Fruit fly (Drosophila melanogaster) whole organism, embryonic: ENCODE data around the gene loj.
A peak's percentile ranks its signal among the peaks of the same experiment; 100 is the strongest.

Experiments
- Ada2b ChIP-seq: fragments of 200-800 bp; sonication (Bioruptor generic); IDR thresholded peaks from 2 replicates; pipeline ENCODE4 v1.3.6; 2022; ENCODE audit warnings: missing biosample characterization, missing genetic modification characterization
- Adf1 ChIP-seq: fragments of 200-800 bp; sonication (Bioruptor generic); IDR thresholded peaks from 2 replicates; pipeline ENCODE4 v1.3.6; 2022; ENCODE audit warnings: missing biosample characterization, missing genetic modification characterization
- Bgb ChIP-seq: fragments of 200-800 bp; sonication (Bioruptor generic); IDR thresholded peaks from 2 replicates; pipeline ENCODE4 v1.3.6; 2022; ENCODE audit warnings: missing biosample characterization, missing genetic modification characterization; ENCODE audit not compliant: partially characterized antibody
- CG10321 ChIP-seq: fragments of 200-800 bp; sonication (Bioruptor generic); IDR thresholded peaks from 2 replicates; pipeline ENCODE4 v1.3.6; 2022; ENCODE audit warnings: missing biosample characterization, missing genetic modification characterization
- CG10979 ChIP-seq: fragments of 200-800 bp; sonication (Bioruptor generic); optimal IDR thresholded peaks from 2 replicates; lab custom pipeline; 2018; ENCODE audit warnings: missing biosample characterization, mild to moderate bottlenecking, missing genetic modification characterization, moderate library complexity
- CG11695 ChIP-seq: fragments of 200-800 bp; sonication (Bioruptor generic); IDR thresholded peaks from 3 replicates; pipeline ENCODE4 v1.3.6; 2022; ENCODE audit warnings: missing biosample characterization, missing genetic modification characterization
- CG11723 ChIP-seq: fragments of 200-800 bp; sonication (Bioruptor generic); optimal IDR thresholded peaks from 2 replicates; lab custom pipeline; 2017; ENCODE audit warnings: missing biosample characterization, mild to moderate bottlenecking, missing genetic modification characterization
- CG12659 ChIP-seq: fragments of 200-800 bp; sonication (Bioruptor generic); optimal IDR thresholded peaks from 3 replicates; lab custom pipeline; 2017; ENCODE audit warnings: mild to moderate bottlenecking, missing biosample characterization, missing genetic modification reagents, missing genetic modification characterization
- CG14710 ChIP-seq: fragments of 200-800 bp; sonication (Bioruptor generic); optimal IDR thresholded peaks from 3 replicates; lab custom pipeline; 2019; ENCODE audit warnings: missing biosample characterization, mild to moderate bottlenecking, missing genetic modification characterization, moderate library complexity
- CG2199 ChIP-seq: fragments of 200-800 bp; sonication (Bioruptor generic); IDR thresholded peaks from 3 replicates; pipeline ENCODE4 v1.3.6; 2022; ENCODE audit warnings: missing biosample characterization, missing genetic modification characterization
- CG31388 ChIP-seq: fragments of 200-800 bp; sonication (Bioruptor generic); optimal IDR thresholded peaks from 2 replicates; lab custom pipeline; 2016; ENCODE audit warnings: missing biosample characterization, missing genetic modification characterization
- CG4617 ChIP-seq: fragments of 200-800 bp; sonication (Bioruptor generic); optimal IDR thresholded peaks from 3 replicates; lab custom pipeline; 2016; ENCODE audit warnings: missing biosample characterization, missing genetic modification characterization, borderline replicate concordance
- CG5953 ChIP-seq: fragments of 200-800 bp; sonication (Bioruptor generic); IDR thresholded peaks from 2 replicates; pipeline ENCODE4 v1.3.6; 2022; ENCODE audit warnings: missing biosample characterization, missing genetic modification characterization
- CG6272 ChIP-seq: fragments of 200-800 bp; sonication (Bioruptor generic); IDR thresholded peaks from 2 replicates; pipeline ENCODE4 v1.3.6; 2022; ENCODE audit warnings: missing biosample characterization, missing genetic modification characterization
- CG6654 ChIP-seq: fragments of 200-800 bp; sonication (Bioruptor generic); optimal IDR thresholded peaks from 2 replicates; lab custom pipeline; 2017; ENCODE audit warnings: missing biosample characterization, mild to moderate bottlenecking, missing genetic modification characterization
- CG7556 ChIP-seq: fragments of 200-800 bp; sonication (Bioruptor generic); optimal IDR thresholded peaks from 2 replicates; lab custom pipeline; 2017; ENCODE audit warnings: missing biosample characterization, mild to moderate bottlenecking, missing genetic modification characterization
- CG7963 ChIP-seq: fragments of 200-800 bp; sonication (Bioruptor generic); IDR thresholded peaks from 3 replicates; pipeline ENCODE4 v1.3.6; 2022; ENCODE audit warnings: missing biosample characterization, missing genetic modification characterization; ENCODE audit not compliant: partially characterized antibody
- CG9609 ChIP-seq: fragments of 200-800 bp; sonication (Bioruptor generic); optimal IDR thresholded peaks from 3 replicates; lab custom pipeline; 2016; ENCODE audit warnings: missing biosample characterization, missing genetic modification characterization
- CG9817 ChIP-seq: fragments of 200-800 bp; sonication (Bioruptor generic); optimal IDR thresholded peaks from 2 replicates; lab custom pipeline; 2018; ENCODE audit warnings: missing biosample characterization, mild to moderate bottlenecking, missing genetic modification characterization, moderate library complexity
- Deaf1 ChIP-seq: fragments of 200-800 bp; optimal IDR thresholded peaks from 3 replicates; lab custom pipeline; 2019; ENCODE audit warnings: missing biosample characterization, mild to moderate bottlenecking, missing genetic modification characterization, moderate library complexity
- Gug ChIP-seq: fragments of 200-800 bp; sonication (Bioruptor generic); IDR thresholded peaks from 4 replicates; pipeline ENCODE4 v1.3.6; 2022; ENCODE audit warnings: missing biosample characterization, missing genetic modification characterization
- HHEX ChIP-seq: fragments of 200-800 bp; sonication (Bioruptor generic); optimal IDR thresholded peaks from 3 replicates; lab custom pipeline; 2017; ENCODE audit warnings: missing biosample characterization, mild to moderate bottlenecking, missing genetic modification characterization, missing genetic modification reagents
- Hr78 ChIP-seq, 2 experiments: fragments of 200-800 bp in 1 of 2; fragments of >200 bp in 1 of 2; sonication (Bioruptor generic) in 1 of 2; optimal IDR thresholded peaks; 2 replicates each; lab custom pipeline; 2017 to 2019; ENCODE audit warnings: missing biosample characterization in 2 of 2, missing genetic modification characterization in 2 of 2, mild to moderate bottlenecking in 1 of 2, moderate library complexity in 1 of 2
- Lpt ChIP-seq: fragments of >200 bp; optimal IDR thresholded peaks from 2 replicates; lab custom pipeline; 2018; ENCODE audit warnings: missing biosample characterization, missing genetic modification characterization
- Mes4 ChIP-seq: fragments of 200-800 bp; sonication (Bioruptor generic); optimal IDR thresholded peaks from 2 replicates; lab custom pipeline; 2016; ENCODE audit warnings: missing biosample characterization, missing genetic modification characterization
- NFAT ChIP-seq: fragments of 200-800 bp; sonication (Bioruptor generic); IDR thresholded peaks from 2 replicates; pipeline ENCODE4 v1.3.6; 2022; ENCODE audit warnings: missing biosample characterization, missing genetic modification characterization
- Sox102F ChIP-seq: fragments of 200-800 bp; sonication (Bioruptor generic); optimal IDR thresholded peaks from 2 replicates; lab custom pipeline; 2018; ENCODE audit warnings: missing biosample characterization, mild to moderate bottlenecking, missing genetic modification characterization, moderate library complexity
- Stat92E ChIP-seq, 3 experiments: fragments of >200 bp in 2 of 3; fragments of 200-800 bp in 1 of 3; sonication (Bioruptor generic) in 1 of 3; optimal IDR thresholded peaks; 2 replicates each; lab custom pipeline; 2017 to 2019; ENCODE audit warnings: missing biosample characterization in 3 of 3, missing genetic modification characterization in 3 of 3, mild to moderate bottlenecking in 1 of 3, moderate library complexity in 1 of 3
- Xbp1 ChIP-seq: fragments of 200-800 bp; sonication (Bioruptor generic); optimal IDR thresholded peaks from 3 replicates; lab custom pipeline; 2016; ENCODE audit warnings: missing biosample characterization, mild to moderate bottlenecking, missing genetic modification characterization
- Xrp1 ChIP-seq: fragments of 200-800 bp; sonication (Bioruptor generic); IDR thresholded peaks from 2 replicates; pipeline ENCODE4 v1.3.6; 2022; ENCODE audit warnings: missing biosample characterization, missing genetic modification characterization
- YL-1 ChIP-seq: fragments of 200-800 bp; sonication (Bioruptor generic); optimal IDR thresholded peaks from 3 replicates; lab custom pipeline; 2017; ENCODE audit warnings: missing biosample characterization, mild to moderate bottlenecking, missing genetic modification characterization
- ab ChIP-seq: fragments of 200-800 bp; sonication (Bioruptor generic); optimal IDR thresholded peaks from 2 replicates; lab custom pipeline; 2016; ENCODE audit warnings: missing biosample characterization, missing genetic modification characterization
- ara ChIP-seq: fragments of 200-800 bp; sonication (Bioruptor generic); IDR thresholded peaks from 2 replicates; pipeline ENCODE4 v1.3.6; 2022; ENCODE audit warnings: missing biosample characterization, missing genetic modification characterization
- ato ChIP-seq: fragments of 200-800 bp; sonication (Bioruptor generic); IDR thresholded peaks from 2 replicates; pipeline ENCODE4 v1.3.6; 2022; ENCODE audit warnings: missing biosample characterization, missing genetic modification characterization; ENCODE audit not compliant: partially characterized antibody
- az2 ChIP-seq: fragments of 200-800 bp; sonication (Bioruptor generic); optimal IDR thresholded peaks from 3 replicates; lab custom pipeline; 2016; ENCODE audit warnings: missing biosample characterization, missing genetic modification characterization
- bsh ChIP-seq, 2 experiments: fragments of 200-800 bp; sonication (Bioruptor generic); optimal IDR thresholded peaks; 2 replicates each; lab custom pipeline; 2017 to 2018; ENCODE audit warnings: mild to moderate bottlenecking in 2 of 2, missing biosample characterization in 2 of 2, missing genetic modification characterization in 2 of 2, moderate library complexity in 1 of 2
- dysf ChIP-seq: fragments of 200-800 bp; sonication (Bioruptor generic); IDR thresholded peaks from 3 replicates; pipeline ENCODE4 v1.3.6; 2022; ENCODE audit warnings: missing biosample characterization, missing genetic modification characterization
- eve ChIP-seq, 2 experiments: fragments of >200 bp; optimal IDR thresholded peaks; 2 replicates each; lab custom pipeline; 2017; ENCODE audit warnings: missing biosample characterization in 2 of 2, missing genetic modification characterization in 2 of 2
- mirr ChIP-seq: fragments of 200-800 bp; sonication (Bioruptor generic); optimal IDR thresholded peaks from 3 replicates; lab custom pipeline; 2018; ENCODE audit warnings: missing biosample characterization, mild to moderate bottlenecking, missing genetic modification characterization
- nerfin-2 ChIP-seq: fragments of 200-800 bp; sonication (Bioruptor generic); IDR thresholded peaks from 2 replicates; pipeline ENCODE4 v1.3.6; 2022; ENCODE audit warnings: missing biosample characterization, missing genetic modification characterization; ENCODE audit not compliant: partially characterized antibody
- peb ChIP-seq: fragments of 200-800 bp; sonication (Bioruptor generic); IDR thresholded peaks from 2 replicates; pipeline ENCODE4 v1.3.6; 2022; ENCODE audit warnings: missing biosample characterization, missing genetic modification characterization
- pfk ChIP-seq: fragments of 200-800 bp; sonication (Bioruptor generic); optimal IDR thresholded peaks from 2 replicates; lab custom pipeline; 2018; ENCODE audit warnings: missing biosample characterization, mild to moderate bottlenecking, missing genetic modification characterization, moderate library complexity
- pum ChIP-seq: fragments of 200-800 bp; sonication (Bioruptor generic); optimal IDR thresholded peaks from 2 replicates; lab custom pipeline; 2016; ENCODE audit warnings: missing biosample characterization, missing genetic modification characterization
- pzg ChIP-seq: fragments of 200-800 bp; sonication (Bioruptor generic); optimal IDR thresholded peaks from 3 replicates; lab custom pipeline; 2018; ENCODE audit warnings: missing biosample characterization, mild to moderate bottlenecking, missing genetic modification characterization, moderate library complexity
- row ChIP-seq: fragments of 200-800 bp; sonication (Bioruptor generic); IDR thresholded peaks from 3 replicates; pipeline ENCODE4 v1.3.6; 2022; ENCODE audit warnings: missing biosample characterization, missing genetic modification characterization
- seq ChIP-seq: fragments of 200-800 bp; sonication (Bioruptor generic); IDR thresholded peaks from 2 replicates; pipeline ENCODE4 v1.3.6; 2022; ENCODE audit warnings: missing biosample characterization, missing genetic modification characterization
- sim ChIP-seq: fragments of 200-800 bp; sonication (Bioruptor generic); IDR thresholded peaks from 2 replicates; pipeline ENCODE4 v1.3.6; 2022; ENCODE audit warnings: missing biosample characterization, missing genetic modification characterization
- sna ChIP-seq: fragments of 200-800 bp; sonication (Bioruptor generic); IDR thresholded peaks from 2 replicates; pipeline ENCODE4 v1.3.6; 2022; ENCODE audit warnings: missing biosample characterization, missing genetic modification characterization; ENCODE audit not compliant: partially characterized antibody
- stc ChIP-seq: fragments of 200-800 bp; sonication (Bioruptor generic); IDR thresholded peaks from 2 replicates; pipeline ENCODE4 v1.3.6; 2022; ENCODE audit warnings: missing biosample characterization, missing genetic modification characterization
- stwl ChIP-seq: fragments of 200-800 bp; sonication (Bioruptor generic); optimal IDR thresholded peaks from 3 replicates; lab custom pipeline; 2018; ENCODE audit warnings: missing biosample characterization, mild to moderate bottlenecking, missing genetic modification characterization, moderate library complexity
- unc-4 ChIP-seq: fragments of 200-800 bp; sonication (Bioruptor generic); IDR thresholded peaks from 2 replicates; pipeline ENCODE4 v1.3.6; 2022; ENCODE audit warnings: missing biosample characterization, missing genetic modification characterization; ENCODE audit not compliant: partially characterized antibody

loj gene

dm6 chr3L:6082561-6082960 is 12.2 kb upstream of the loj start, which contains the start of gene CG13293 (continued):
- TF ChIP-seq row (GFP tag; lab: Robert Waterston, UW) = peak; percentile 61; the same call in 2 of the 3 replicates
- TF ChIP-seq Adf1 = no peak
- TF ChIP-seq Sox102F (GFP tag; lab: Kevin White, UChicago) = no peak
- TF ChIP-seq CG9817 (tag; lab: Kevin White, UChicago) = no peak
- TF ChIP-seq CG4617 (GFP tag; lab: Kevin White, UChicago) = no peak
- no peak for TF ChIP-seq az2 (GFP tag; lab: Kevin White, UChicago)
- TF ChIP-seq CG7556 (GFP tag; lab: Kevin White, UChicago) = no peak
- TF ChIP-seq CG10979 = peak; percentile 16
- TF ChIP-seq CG31388 (GFP tag; lab: Kevin White, UChicago) = no peak
- no peak for TF ChIP-seq Bgb
- TF ChIP-seq sna (GFP tag; lab: Robert Waterston, UW) = no peak
- TF ChIP-seq CG2199 = no peak
- no peak for TF ChIP-seq CG6654
- no peak for TF ChIP-seq Ada2b (GFP tag; lab: Robert Waterston, UW)
- no peak for TF ChIP-seq Deaf1 (tag; lab: Kevin White, UChicago)
- TF ChIP-seq NFAT (GFP tag; lab: Robert Waterston, UW) = 0 out of 2 replicates have a peak, but pooled peaks have one; percentile 21
- no peak for TF ChIP-seq CG11723 (GFP tag; lab: Kevin White, UChicago)
- TF ChIP-seq sim (GFP tag; lab: Robert Waterston, UW) = no peak
- no peak for TF ChIP-seq CG9609 (GFP tag; lab: Kevin White, UChicago)
- no peak for TF ChIP-seq Stat92E (GFP tag; optimal IDR thresholded peaks at IDR 0.05; lab: Kevin White, UChicago)
- no peak for TF ChIP-seq peb (GFP tag; lab: Robert Waterston, UW)
- TF ChIP-seq CG7963 (GFP tag; lab: Robert Waterston, UW) = no peak
- no peak for TF ChIP-seq pfk
- peak; percentile 28 for TF ChIP-seq stwl
- TF ChIP-seq HHEX (GFP tag; lab: Kevin White, UChicago) = no peak
- no peak for TF ChIP-seq Xrp1 (GFP tag; lab: Robert Waterston, UW)
- no peak for TF ChIP-seq eve (GFP tag; optimal IDR thresholded peaks at IDR 0.05; lab: Kevin White, UChicago)
- TF ChIP-seq pum (GFP tag; lab: Kevin White, UChicago) = no peak
- TF ChIP-seq seq = peak; percentile 97
- TF ChIP-seq YL-1 (GFP tag; lab: Kevin White, UChicago) = peak; percentile 50
- TF ChIP-seq Mes4 (GFP tag; lab: Kevin White, UChicago) = no peak
- TF ChIP-seq CG11695 (GFP tag; lab: Robert Waterston, UW) = no peak
- TF ChIP-seq ara (GFP tag; lab: Robert Waterston, UW) = no peak
- TF ChIP-seq CG14710 (tag; lab: Kevin White, UChicago) = peak; percentile 17
- TF ChIP-seq Lpt (GFP tag; lab: Kevin White, UChicago) = no peak
- TF ChIP-seq CG5953 = no peak
- no peak for TF ChIP-seq bsh (GFP tag; optimal IDR thresholded peaks at IDR 0.05; lab: Kevin White, UChicago)
- no peak for TF ChIP-seq Xbp1 (GFP tag; lab: Kevin White, UChicago)
- TF ChIP-seq unc-4 = no peak
- no peak for TF ChIP-seq stc
- TF ChIP-seq CG10321 (GFP tag; lab: Robert Waterston, UW) = no peak
- peak; percentile 63 for TF ChIP-seq pzg (GFP tag; lab: Kevin White, UChicago)
- no peak for TF ChIP-seq Hr78 (GFP tag; optimal IDR thresholded peaks at IDR 0.05; lab: Kevin White, UChicago)
- peak; percentile 20 for TF ChIP-seq CG12659 (GFP tag; lab: Kevin White, UChicago)
- TF ChIP-seq CG6272 (GFP tag; lab: Robert Waterston, UW) = no peak
- TF ChIP-seq nerfin-2 (GFP tag; lab: Robert Waterston, UW) = no peak
- no peak for TF ChIP-seq dysf
- TF ChIP-seq Gug (GFP tag; lab: Robert Waterston, UW) = no peak
- no peak for TF ChIP-seq ab (GFP tag; lab: Kevin White, UChicago)
- TF ChIP-seq ato (GFP tag; lab: Robert Waterston, UW) = no peak
- TF ChIP-seq mirr (GFP tag; lab: Kevin White, UChicago) = no peak
